Worm (Caenorhabditis elegans) whole organism, early embryonic: Measurements from ENCODE around the gene pct-1.

ENCODE experiments used
- B0310.2 ChIP-seq: sonication (generic microtip); optimal IDR thresholded peaks from 2 replicates; lab custom pipeline; 2016; ENCODE audit warnings: mild to moderate bottlenecking, missing genetic modification characterization, missing compliant biosample characterization
- F13C5.2 ChIP-seq: sonication (generic microtip); optimal IDR thresholded peaks from 2 replicates; lab custom pipeline; 2017; ENCODE audit warnings: mild to moderate bottlenecking, missing genetic modification characterization, inconsistent platforms, missing compliant biosample characterization
- aly-1 ChIP-seq: sonication (generic microtip); optimal IDR thresholded peaks from 2 replicates; lab custom pipeline; 2016; ENCODE audit warnings: missing genetic modification characterization, missing compliant biosample characterization
- ama-1 ChIP-seq: fragments of 150-350 bp; optimal IDR thresholded peaks from 2 replicates; lab custom pipeline; 2014
- ceh-13 ChIP-seq: fragments of 200-800 bp; sonication (Bioruptor generic); optimal IDR thresholded peaks from 2 replicates; lab custom pipeline; 2018; ENCODE audit warnings: mild to moderate bottlenecking, missing genetic modification characterization, missing compliant biosample characterization
- ceh-36 ChIP-seq: sonication (generic microtip); optimal IDR thresholded peaks from 2 replicates; lab custom pipeline; 2016; ENCODE audit warnings: missing genetic modification characterization, inconsistent platforms, missing compliant biosample characterization
- ets-7 ChIP-seq: sonication (generic microtip); optimal IDR thresholded peaks from 2 replicates; lab custom pipeline; 2016; ENCODE audit warnings: missing genotype, missing genetic modification characterization, missing compliant biosample characterization
- flt-1 ChIP-seq: fragments of 200-800 bp; sonication (Bioruptor generic); IDR thresholded peaks from 2 replicates; pipeline ENCODE4 v1.3.6; 2022; ENCODE audit warnings: missing genetic modification characterization, missing compliant biosample characterization
- hmbx-1 ChIP-seq: sonication (generic microtip); optimal IDR thresholded peaks from 2 replicates; lab custom pipeline; 2016; ENCODE audit warnings: mild to moderate bottlenecking, missing genetic modification characterization, missing compliant biosample characterization
- hmg-4 ChIP-seq: fragments of 200-800 bp; sonication (Bioruptor generic); optimal IDR thresholded peaks from 2 replicates; lab custom pipeline; 2018; ENCODE audit warnings: mild to moderate bottlenecking, missing genetic modification characterization, missing compliant biosample characterization
- hnd-1 ChIP-seq: sonication (generic microtip); optimal IDR thresholded peaks from 2 replicates; lab custom pipeline; 2016; ENCODE audit warnings: missing genetic modification characterization, missing compliant biosample characterization
- pes-1 ChIP-seq: fragments of 200-800 bp; sonication (Bioruptor generic); IDR thresholded peaks from 2 replicates; pipeline ENCODE4 v1.3.6; 2022; ENCODE audit warnings: missing genetic modification reagents, missing genetic modification characterization, missing compliant biosample characterization
- scrt-1 ChIP-seq: fragments of 200-800 bp; sonication (Bioruptor generic); IDR thresholded peaks from 2 replicates; pipeline ENCODE4 v1.3.6; 2022; ENCODE audit warnings: missing genetic modification characterization, missing compliant biosample characterization
- sea-1 ChIP-seq: fragments of 200-800 bp; sonication (Bioruptor generic); conservative IDR thresholded peaks from 2 replicates; pipeline ENCODE4 v1.3.6; 2022; ENCODE audit warnings: missing genetic modification characterization, missing compliant biosample characterization
- tbx-11 ChIP-seq: fragments of 200-800 bp; sonication (Bioruptor generic); IDR thresholded peaks from 2 replicates; pipeline ENCODE4 v1.3.6; 2022; ENCODE audit warnings: missing genetic modification characterization, missing compliant biosample characterization
- tbx-37 ChIP-seq: fragments of 200-800 bp; sonication (Bioruptor generic); conservative IDR thresholded peaks from 2 replicates; pipeline ENCODE4 v1.3.6; 2022; ENCODE audit warnings: missing genetic modification reagents, missing genetic modification characterization, missing compliant biosample characterization
- tra-4 ChIP-seq: sonication (generic microtip); optimal IDR thresholded peaks from 2 replicates; lab custom pipeline; 2017; ENCODE audit warnings: missing genetic modification characterization, missing compliant biosample characterization

Gene pct-1

DNA sequence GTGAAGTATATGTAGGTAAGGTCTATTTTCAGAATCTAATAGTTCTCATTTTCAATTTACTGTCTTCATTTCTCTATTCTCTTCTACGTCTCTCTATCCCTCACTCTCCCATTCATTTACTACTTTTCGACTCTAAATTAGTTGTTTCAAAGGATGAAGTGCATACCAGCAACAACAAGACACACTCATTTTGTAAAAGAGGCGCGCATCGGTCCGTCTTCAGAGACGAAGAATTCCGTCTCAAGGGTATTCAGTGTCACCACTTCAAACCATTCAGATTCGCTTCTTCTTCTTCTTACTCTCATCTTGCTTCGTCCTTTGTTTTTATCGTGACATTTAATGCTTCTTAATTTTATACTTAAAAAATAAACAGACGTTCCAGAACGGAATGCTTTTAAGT lies 4.9 kb upstream of the pct-1 start:
- TF ChIP-seq tbx-11 (no peak), hmbx-1 (no peak), hmg-4 (no peak), F13C5.2 (tag; lab: Kevin White, UChicago) (no peak)

ce11 chrIV:8173610-8174009 lies 2.7 kb upstream of the pct-1 start:
- TF ChIP-seq B0310.2 (tag; lab: Kevin White, UChicago), result no peak
- no peak for TF ChIP-seq tbx-37 (GFP tag; lab: Robert Waterston, UW)
- no peak for TF ChIP-seq scrt-1
- TF ChIP-seq pes-1, result no peak
- TF ChIP-seq sea-1, result no peak
- no peak for TF ChIP-seq aly-1 (tag; lab: Kevin White, UChicago)
- no peak for TF ChIP-seq hmg-4
- no peak for TF ChIP-seq hnd-1 (tag; lab: Kevin White, UChicago)
- no peak for TF ChIP-seq ama-1
- no peak for TF ChIP-seq flt-1 (GFP tag; lab: Robert Waterston, UW)
- TF ChIP-seq tra-4 (tag; lab: Kevin White, UChicago), result no peak
- no peak for TF ChIP-seq tbx-11
- TF ChIP-seq hmbx-1, result no peak
- no peak for TF ChIP-seq ceh-36
- TF ChIP-seq ceh-13 (GFP tag; lab: Kevin White, UChicago), result no peak
- no peak for TF ChIP-seq ets-7 (tag; lab: Kevin White, UChicago)
- no peak for TF ChIP-seq F13C5.2 (tag; lab: Kevin White, UChicago)

ce11 chrIV:8174792-8175191 lies 1.5 kb upstream of the pct-1 start:
- TF ChIP-seq scrt-1 (no peak), ceh-13 (GFP tag; lab: Kevin White, UChicago) (no peak), pes-1 (no peak), ceh-36 (no peak), B0310.2 (tag; lab: Kevin White, UChicago) (no peak), tbx-11 (no peak), hnd-1 (tag; lab: Kevin White, UChicago) (no peak), tra-4 (tag; lab: Kevin White, UChicago) (no peak), ama-1 (no peak), tbx-37 (GFP tag; lab: Robert Waterston, UW) (no peak), sea-1 (no peak), hmg-4 (no peak), F13C5.2 (tag; lab: Kevin White, UChicago) (no peak), ets-7 (tag; lab: Kevin White, UChicago) (no peak), hmbx-1 (no peak), aly-1 (tag; lab: Kevin White, UChicago) (no peak), flt-1 (GFP tag; lab: Robert Waterston, UW) (no peak)

DNA sequence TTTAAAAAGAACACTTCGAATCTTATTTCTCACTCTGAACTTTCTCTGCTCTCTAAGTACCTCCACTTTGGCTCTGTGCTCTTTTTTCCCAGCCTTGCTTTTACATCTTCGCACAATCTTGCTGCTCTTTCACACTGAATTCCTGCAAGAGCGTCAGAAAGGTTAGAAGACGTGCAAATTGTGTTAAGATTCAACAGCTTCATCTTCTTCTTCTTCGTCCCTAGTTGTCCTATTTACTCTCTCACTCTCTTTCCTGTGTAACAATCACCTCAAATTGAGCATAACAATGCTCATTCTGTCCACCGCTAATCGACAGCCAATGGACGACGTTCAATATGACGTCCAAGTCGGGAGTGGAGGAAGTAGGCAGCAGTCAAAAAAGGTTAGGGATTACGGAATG lies 5.1 kb downstream of the pct-1 start:
- TF ChIP-seq tra-4 (tag; lab: Kevin White, UChicago), result no peak
- TF ChIP-seq aly-1 (tag; lab: Kevin White, UChicago), result no peak
- no peak for TF ChIP-seq pes-1
- no peak for TF ChIP-seq sea-1
- no peak for TF ChIP-seq ets-7 (tag; lab: Kevin White, UChicago)
- no peak for TF ChIP-seq tbx-11
- no peak for TF ChIP-seq hmg-4
- no peak for TF ChIP-seq ama-1
- TF ChIP-seq ceh-13 (GFP tag; lab: Kevin White, UChicago), result no peak
- TF ChIP-seq hmbx-1, result no peak

DNA sequence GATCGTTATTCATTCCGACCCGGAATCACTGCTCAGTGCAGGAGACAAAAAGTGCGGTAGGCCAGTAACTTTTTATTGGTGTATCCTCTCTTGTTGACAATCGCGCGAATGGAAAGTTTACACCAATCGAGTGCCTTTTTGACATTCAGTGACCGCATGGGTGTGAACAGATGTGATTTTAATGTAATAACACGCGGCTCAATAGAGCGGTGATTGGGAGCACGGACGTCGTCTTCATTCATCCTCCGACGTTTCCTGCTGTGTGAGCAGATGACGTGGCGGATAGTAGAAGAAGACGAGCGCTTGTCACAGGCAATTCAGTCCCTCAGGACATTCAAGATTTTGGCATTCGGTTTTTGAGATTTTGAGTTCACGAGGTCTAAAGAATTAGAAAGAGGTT lies 6.3 kb downstream of the pct-1 start:
- no peak for TF ChIP-seq hmbx-1
- no peak for TF ChIP-seq scrt-1
- TF ChIP-seq pes-1, result no peak

ce11 chrIV:8183313-8183712 lies 7.0 kb downstream of the pct-1 start:
- TF ChIP-seq hmg-4 (peak; percentile 44), tra-4 (tag; lab: Kevin White, UChicago) (no peak), ceh-36 (peak; percentile 55), aly-1 (tag; lab: Kevin White, UChicago) (no peak), sea-1 (peak; percentile 57), tbx-37 (GFP tag; lab: Robert Waterston, UW) (no peak), ama-1 (no peak), F13C5.2 (tag; lab: Kevin White, UChicago) (peak; percentile 15), ceh-13 (GFP tag; lab: Kevin White, UChicago) (no peak), B0310.2 (tag; lab: Kevin White, UChicago) (no peak), scrt-1 (no peak)

DNA sequence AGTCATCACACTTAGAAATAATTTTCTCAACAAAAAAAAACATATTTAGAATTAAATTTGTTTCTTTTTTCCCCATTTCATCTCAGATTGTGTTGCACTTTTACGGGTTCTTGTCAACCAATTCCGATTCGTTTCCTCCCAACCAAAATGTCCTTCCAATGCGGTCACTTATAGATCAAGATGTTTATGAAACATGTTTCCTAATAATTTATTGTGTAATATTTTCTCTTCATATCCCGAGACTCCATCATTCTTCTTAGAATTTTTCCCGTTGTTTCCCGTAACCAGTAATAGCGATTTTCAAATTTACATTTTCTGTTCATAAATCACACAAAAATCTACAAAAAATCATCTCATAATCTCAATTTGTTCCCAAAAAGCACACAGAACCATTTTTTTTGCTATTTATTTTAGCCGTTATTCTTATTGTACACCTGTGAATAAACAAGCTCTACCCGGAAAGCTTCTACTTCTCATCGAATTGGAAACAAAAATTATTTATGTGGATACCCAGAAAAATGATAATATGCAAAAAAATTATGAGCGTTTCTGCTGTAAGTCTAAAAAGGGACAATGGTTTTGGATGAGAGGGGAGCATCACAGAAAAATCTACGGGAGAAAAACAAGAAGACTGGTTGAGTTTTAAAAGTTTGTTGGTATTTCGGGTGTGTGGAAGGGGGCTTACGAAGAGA lies 12.3 kb downstream of the pct-1 start:
- no peak for TF ChIP-seq hmg-4
- TF ChIP-seq pes-1, result 0 out of 2 replicates have a peak, but pooled peaks have one; percentile 30
- TF ChIP-seq hmbx-1, result no peak
- no peak for TF ChIP-seq flt-1 (GFP tag; lab: Robert Waterston, UW)
- TF ChIP-seq sea-1, result no peak

- TF ChIP-seq sea-1, result 0 out of 2 replicates have a peak, but pooled peaks have one; percentile 32
- TF ChIP-seq tra-4 (tag; lab: Kevin White, UChicago), result no peak
Observed at ce11 chrIV:8189667-8190066, 13.4 kb downstream of the pct-1 start.

- TF ChIP-seq hmbx-1, result no peak
- TF ChIP-seq hnd-1 (tag; lab: Kevin White, UChicago), result no peak
- TF ChIP-seq ceh-36, result no peak
- no peak for TF ChIP-seq ceh-13 (GFP tag; lab: Kevin White, UChicago)
- no peak for TF ChIP-seq ets-7 (tag; lab: Kevin White, UChicago)
- no peak for TF ChIP-seq aly-1 (tag; lab: Kevin White, UChicago)
- no peak for TF ChIP-seq tbx-37 (GFP tag; lab: Robert Waterston, UW)
- no peak for TF ChIP-seq pes-1
- no peak for TF ChIP-seq tra-4 (tag; lab: Kevin White, UChicago)
Observed at ce11 chrIV:8192878-8193277, 16.6 kb downstream of the pct-1 start.
